Worm (Caenorhabditis elegans) whole organism, L4 larva: ENCODE results near the gene srh-83.
A peak's percentile ranks its signal among the peaks of the same experiment; 100 is the strongest.

Experiments used
- D1046.2 ChIP-seq: fragments of 200-800 bp; sonication (Bioruptor generic); IDR thresholded peaks from 2 replicates; pipeline ENCODE4 v1.3.6; 2022; ENCODE audit warnings: missing genetic modification characterization, missing compliant biosample characterization
- F26F4.8 ChIP-seq: fragments of 200-800 bp; sonication (Bioruptor generic); conservative IDR thresholded peaks from 2 replicates; pipeline ENCODE4 v1.3.6; 2022; ENCODE audit warnings: missing genetic modification characterization, missing compliant biosample characterization
- Y105C5A.15 ChIP-seq: fragments of 200-800 bp; sonication (Bioruptor generic); IDR thresholded peaks from 2 replicates; pipeline ENCODE4 v1.3.6; 2022; ENCODE audit warnings: missing genetic modification characterization, missing compliant biosample characterization
- Y48G9A.11 ChIP-seq: fragments of 200-800 bp; sonication (Bioruptor generic); IDR thresholded peaks from 2 replicates; pipeline ENCODE4 v1.3.6; 2022; ENCODE audit warnings: missing genetic modification reagents, missing genetic modification characterization, missing compliant biosample characterization
- Y5F2A.4 ChIP-seq: fragments of 200-800 bp; sonication (Bioruptor generic); optimal IDR thresholded peaks from 2 replicates; lab custom pipeline; 2018; ENCODE audit warnings: mild to moderate bottlenecking, missing genetic modification characterization, missing compliant biosample characterization
- Y75B8A.6 ChIP-seq: fragments of 200-800 bp; sonication (Bioruptor generic); IDR thresholded peaks from 2 replicates; pipeline ENCODE4 v1.3.6; 2022; ENCODE audit warnings: missing genetic modification reagents, missing genetic modification characterization, missing compliant biosample characterization
- aha-1 ChIP-seq: fragments of 150-350 bp; peaks from one replicate; lab custom pipeline; 2014; ENCODE audit warnings: missing biosample characterization, missing genetic modification characterization
- ama-1 ChIP-seq: fragments of 150-350 bp; optimal IDR thresholded peaks from 2 replicates; lab custom pipeline; 2014; ENCODE audit warnings: inconsistent platforms, mixed read lengths
- arid-1 ChIP-seq: fragments of 200-800 bp; sonication (Bioruptor generic); conservative IDR thresholded peaks from 2 replicates; pipeline ENCODE4 v1.3.6; 2022; ENCODE audit warnings: missing genetic modification reagents, missing genetic modification characterization, missing compliant biosample characterization
- ceh-32 ChIP-seq: sonication (generic microtip); optimal IDR thresholded peaks from 2 replicates; lab custom pipeline; 2016; ENCODE audit warnings: mild to moderate bottlenecking, missing genetic modification characterization, missing compliant biosample characterization; ENCODE audit not compliant: poor library complexity
- ceh-62 ChIP-seq: sonication (generic microtip); optimal IDR thresholded peaks from 2 replicates; lab custom pipeline; 2017; ENCODE audit warnings: missing biosample characterization, missing genetic modification characterization
- ces-1 ChIP-seq: fragments of 150-350 bp; sonication (generic microtip); optimal IDR thresholded peaks from 4 replicates; lab custom pipeline; 2014; ENCODE audit warnings: missing biosample characterization, missing genetic modification reagents, missing genetic modification characterization
- fkh-10 ChIP-seq: fragments of 150-350 bp; optimal IDR thresholded peaks from 2 replicates; lab custom pipeline; 2014; ENCODE audit warnings: missing biosample characterization, missing genetic modification reagents, missing genetic modification characterization
- fos-1 ChIP-seq: fragments of 150-350 bp; optimal IDR thresholded peaks from 2 replicates; lab custom pipeline; 2014; ENCODE audit warnings: missing biosample characterization, missing genetic modification characterization
- hif-1 ChIP-seq, 2 experiments: sonication (generic microtip); optimal IDR thresholded peaks; 2 replicates each; lab custom pipeline; 2016 to 2017; ENCODE audit warnings: missing compliant biosample characterization in 2 of 2, missing genetic modification characterization in 2 of 2, missing genetic modification reagents in 2 of 2, missing genotype in 2 of 2, mild to moderate bottlenecking in 1 of 2
- hlh-11 ChIP-seq: fragments of 200-800 bp; sonication (Bioruptor generic); optimal IDR thresholded peaks from 2 replicates; lab custom pipeline; 2018; ENCODE audit warnings: mild to moderate bottlenecking, missing genetic modification characterization, missing compliant biosample characterization
- hmg-1.1 ChIP-seq: fragments of 200-800 bp; sonication (Bioruptor generic); IDR thresholded peaks from 2 replicates; pipeline ENCODE4 v1.3.6; 2022; ENCODE audit warnings: missing genetic modification reagents, missing genetic modification characterization, missing compliant biosample characterization
- jun-1 ChIP-seq: fragments of 150-350 bp; optimal IDR thresholded peaks from 2 replicates; lab custom pipeline; 2014; ENCODE audit warnings: missing biosample characterization, missing genetic modification reagents, missing genetic modification characterization
- lin-1 ChIP-seq: fragments of 200-800 bp; sonication (Bioruptor generic); IDR thresholded peaks from 2 replicates; pipeline ENCODE4 v1.3.6; 2022; ENCODE audit warnings: missing genetic modification reagents, missing genetic modification characterization, missing compliant biosample characterization
- lin-13 ChIP-seq: fragments of 150-350 bp; optimal IDR thresholded peaks from 2 replicates; lab custom pipeline; 2014; ENCODE audit warnings: missing biosample characterization, missing genetic modification reagents, missing genetic modification characterization
- lir-3 ChIP-seq: sonication (generic microtip); optimal IDR thresholded peaks from 2 replicates; lab custom pipeline; 2016; ENCODE audit warnings: mild to moderate bottlenecking, missing genetic modification characterization, missing compliant biosample characterization
- lsy-2 ChIP-seq, 2 experiments: fragments of 150-350 bp in 1 of 2; sonication (generic microtip) in 1 of 2; optimal IDR thresholded peaks; 2 replicates each; lab custom pipeline; 2014 to 2017; ENCODE audit warnings: missing biosample characterization in 2 of 2, missing genetic modification characterization in 2 of 2
- madf-9 ChIP-seq: fragments of 200-800 bp; sonication (Bioruptor generic); conservative IDR thresholded peaks from 2 replicates; pipeline ENCODE4 v1.3.6; 2022; ENCODE audit warnings: missing genetic modification reagents, missing genetic modification characterization, missing compliant biosample characterization
- mdl-1 ChIP-seq, 2 experiments: fragments of 150-350 bp in 1 of 2; sonication (generic microtip) in 1 of 2; optimal IDR thresholded peaks; 2 replicates each; lab custom pipeline; 2014 to 2017; ENCODE audit warnings: missing biosample characterization in 2 of 2, missing genetic modification characterization in 2 of 2
- mep-1 ChIP-seq: fragments of 150-350 bp; sonication (generic microtip); optimal IDR thresholded peaks from 3 replicates; lab custom pipeline; 2014; ENCODE audit warnings: missing biosample characterization, missing genetic modification characterization
- mes-2 ChIP-seq: sonication (generic microtip); optimal IDR thresholded peaks from 2 replicates; lab custom pipeline; 2016; ENCODE audit warnings: missing genotype, mild to moderate bottlenecking, missing genetic modification characterization, missing compliant biosample characterization; ENCODE audit not compliant: poor library complexity, severe bottlenecking
- nhr-102 ChIP-seq: sonication (generic microtip); optimal IDR thresholded peaks from 2 replicates; lab custom pipeline; 2016; ENCODE audit warnings: mild to moderate bottlenecking, missing genetic modification characterization, moderate library complexity, missing compliant biosample characterization
- nhr-11 ChIP-seq: fragments of 150-350 bp; optimal IDR thresholded peaks from 2 replicates; lab custom pipeline; 2014; ENCODE audit warnings: missing biosample characterization, missing genetic modification characterization
- pqm-1 ChIP-seq: sonication (generic microtip); optimal IDR thresholded peaks from 2 replicates; lab custom pipeline; 2017; ENCODE audit warnings: missing biosample characterization, missing genetic modification characterization
- rbr-2 ChIP-seq: sonication (generic microtip); optimal IDR thresholded peaks from 2 replicates; lab custom pipeline; 2016; ENCODE audit warnings: missing genotype, missing genetic modification characterization, missing compliant biosample characterization
- saeg-2 ChIP-seq: fragments of 200-800 bp; sonication (Bioruptor generic); IDR thresholded peaks from 2 replicates; pipeline ENCODE4 v1.3.6; 2022; ENCODE audit warnings: missing genetic modification reagents, missing genetic modification characterization, missing compliant biosample characterization
- set-16 ChIP-seq: fragments of 200-800 bp; sonication (Bioruptor generic); IDR thresholded peaks from 2 replicates; pipeline ENCODE4 v1.3.6; 2022; ENCODE audit warnings: missing genetic modification reagents, missing genetic modification characterization, missing compliant biosample characterization
- tag-97 ChIP-seq: fragments of 200-800 bp; sonication (Bioruptor generic); IDR thresholded peaks from 2 replicates; pipeline ENCODE4 v1.3.6; 2022; ENCODE audit warnings: missing genetic modification characterization, missing compliant biosample characterization
- unc-62 ChIP-seq, 3 experiments: fragments of 150-350 bp in 1 of 3; sonication (generic microtip); optimal IDR thresholded peaks in 2 of 3; peaks in 1 of 3; 1 replicate in 1 of 3; 2 replicates in 2 of 3; lab custom pipeline; 2014 to 2017; ENCODE audit warnings: missing biosample characterization in 3 of 3, missing genetic modification characterization in 3 of 3, missing genetic modification reagents in 3 of 3, missing genotype in 1 of 3
- zag-1 ChIP-seq: fragments of 150-350 bp; optimal IDR thresholded peaks from 2 replicates; lab custom pipeline; 2014; ENCODE audit warnings: missing biosample characterization, missing genetic modification characterization

Gene srh-83

DNA sequence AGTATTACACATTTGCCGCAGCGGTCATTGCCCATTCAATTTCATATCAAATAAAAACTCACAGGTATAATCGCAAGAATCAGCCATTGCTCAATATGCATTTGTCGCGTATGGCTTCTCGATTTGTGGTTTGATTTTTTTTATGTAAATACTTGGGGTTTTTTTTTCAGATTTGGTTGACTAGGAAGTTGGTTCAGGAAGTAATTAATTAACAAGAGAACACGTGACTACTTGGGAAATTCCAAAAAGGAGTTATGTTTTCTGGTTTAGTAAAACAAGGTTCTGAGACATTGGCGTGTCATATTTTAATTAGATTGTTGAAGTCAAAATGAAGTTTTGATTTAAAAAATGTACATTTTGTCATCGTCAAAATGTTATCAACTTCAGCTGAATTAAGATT, 33.3 kb upstream of the srh-83 start, which contains the start of gene srx-36:
Gene srx-36, minus strand, starts transcription at position 101 of the 400 bp plus-strand sequence.
- no peak for TF ChIP-seq fos-1 (tag; lab: Kevin White, UChicago)
- TF ChIP-seq jun-1 (tag; lab: Kevin White, UChicago): no peak

DNA sequence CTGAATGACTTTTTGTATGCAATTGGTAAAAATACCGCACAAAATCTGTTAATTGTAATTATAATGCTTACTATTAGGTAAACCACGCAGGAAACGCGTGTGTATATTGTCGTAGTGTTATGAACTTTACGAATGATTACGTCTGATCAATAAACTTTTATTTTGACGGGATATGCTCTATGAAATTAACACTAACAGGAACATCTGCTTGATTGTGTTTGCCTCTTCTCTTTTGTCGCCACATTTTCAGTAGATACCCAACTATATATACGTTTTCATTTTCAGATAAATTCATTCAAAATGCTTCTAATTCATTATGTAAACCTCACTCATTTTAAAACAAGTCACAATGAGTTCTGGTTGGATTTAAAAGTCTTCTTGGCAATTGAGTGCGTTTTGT, 32.1 kb upstream of the srh-83 start, which contains the start of gene sre-10:
Gene sre-10, plus strand, starts transcription at position 301 of the 400 bp plus-strand sequence.
- TF ChIP-seq ces-1 (GFP tag; lab: Kevin White, UChicago): no peak
- TF ChIP-seq lsy-2 (tag; optimal IDR thresholded peaks at IDR 0.05; lab: Kevin White, UChicago): no peak
- TF ChIP-seq set-16: no peak
- TF ChIP-seq saeg-2 (GFP tag; lab: Robert Waterston, UW): no peak
- no peak for TF ChIP-seq jun-1 (tag; lab: Kevin White, UChicago)
- no peak for TF ChIP-seq Y48G9A.11 (GFP tag; lab: Robert Waterston, UW)
- TF ChIP-seq Y5F2A.4 (GFP tag; lab: Kevin White, UChicago): no peak
- TF ChIP-seq arid-1 (GFP tag; lab: Robert Waterston, UW): no peak
- TF ChIP-seq rbr-2: no peak
- no peak for TF ChIP-seq Y75B8A.6 (GFP tag; lab: Robert Waterston, UW)
- TF ChIP-seq D1046.2 (GFP tag; lab: Robert Waterston, UW): no peak
- no peak for TF ChIP-seq nhr-102
- no peak for TF ChIP-seq F26F4.8 (GFP tag; lab: Robert Waterston, UW)

DNA sequence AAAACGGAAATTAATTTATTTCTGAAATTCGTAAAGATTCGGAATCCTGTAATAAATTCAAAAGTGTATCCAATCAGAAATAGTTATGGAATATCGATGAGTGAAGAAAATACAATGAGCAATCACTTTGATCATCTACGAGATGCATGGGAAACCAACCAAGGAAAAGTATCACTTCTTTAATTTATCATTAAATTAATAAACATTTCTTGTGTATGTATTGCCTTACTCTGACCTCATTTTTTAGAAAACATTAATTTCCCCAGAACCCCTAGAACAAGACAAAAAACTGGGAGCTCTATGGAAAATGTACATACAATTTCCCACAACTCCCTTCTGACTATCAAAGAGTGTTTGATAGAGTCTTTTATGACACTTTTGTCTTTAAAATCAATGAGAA, 30.3 kb upstream of the srh-83 start, which contains the start of gene F10D2.16:
Gene F10D2.16, plus strand, starts transcription at position 301 of the 400 bp plus-strand sequence.
- TF ChIP-seq mes-2 (tag; lab: Kevin White, UChicago) (no peak), fkh-10 (no peak), aha-1 (tag; lab: Kevin White, UChicago) (no peak), Y105C5A.15 (no peak), ceh-32 (no peak), unc-62 (GFP tag; optimal IDR thresholded peaks at IDR 0.05 in 1 of 2; lab: Kevin White, UChicago) (no peak), unc-62 (tag; optimal IDR thresholded peaks at IDR 0.05; lab: Kevin White, UChicago) (no peak), lin-13 (GFP tag; lab: Kevin White, UChicago) (no peak), fos-1 (tag; lab: Kevin White, UChicago) (no peak), ceh-62 (tag; lab: Kevin White, UChicago) (no peak), mep-1 (no peak), pqm-1 (no peak), tag-97 (GFP tag; lab: Robert Waterston, UW) (no peak), Y75B8A.6 (GFP tag; lab: Robert Waterston, UW) (no peak), nhr-11 (tag; lab: Kevin White, UChicago) (no peak), hlh-11 (no peak), hif-1 (tag; optimal IDR thresholded peaks at IDR 0.05; lab: Kevin White, UChicago) (no peak), madf-9 (GFP tag; lab: Robert Waterston, UW) (no peak), rbr-2 (no peak), hmg-1.1 (no peak)

DNA sequence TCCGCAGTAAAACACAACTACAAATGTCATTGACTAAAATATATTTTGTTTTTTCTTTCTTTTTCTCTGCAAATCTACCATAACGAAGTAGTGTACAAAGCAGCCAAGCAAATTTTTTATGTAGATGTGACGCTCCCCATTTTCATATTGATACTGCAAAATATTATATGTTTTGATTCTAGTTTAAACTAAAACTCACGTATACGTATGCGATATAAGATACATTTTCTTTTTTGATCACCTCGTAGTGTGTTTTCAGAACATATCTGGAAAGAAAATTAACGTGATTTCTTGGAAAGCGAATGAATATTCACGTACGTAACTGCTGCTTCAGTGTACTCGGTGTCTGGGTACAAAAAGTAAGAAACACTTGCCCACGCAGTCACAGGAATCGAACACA, 27.5 kb upstream of the srh-83 start:
- TF ChIP-seq lin-1 (no peak), fkh-10 (no peak), unc-62 (GFP tag; optimal IDR thresholded peaks at IDR 0.05 in 1 of 2; lab: Kevin White, UChicago) (peak in 1 of 2 experiments; percentile 94), unc-62 (tag; optimal IDR thresholded peaks at IDR 0.05; lab: Kevin White, UChicago) (no peak), hlh-11 (no peak), mdl-1 (tag; optimal IDR thresholded peaks at IDR 0.05; lab: Kevin White, UChicago) (no peak), hmg-1.1 (no peak), ama-1 (no peak)

DNA sequence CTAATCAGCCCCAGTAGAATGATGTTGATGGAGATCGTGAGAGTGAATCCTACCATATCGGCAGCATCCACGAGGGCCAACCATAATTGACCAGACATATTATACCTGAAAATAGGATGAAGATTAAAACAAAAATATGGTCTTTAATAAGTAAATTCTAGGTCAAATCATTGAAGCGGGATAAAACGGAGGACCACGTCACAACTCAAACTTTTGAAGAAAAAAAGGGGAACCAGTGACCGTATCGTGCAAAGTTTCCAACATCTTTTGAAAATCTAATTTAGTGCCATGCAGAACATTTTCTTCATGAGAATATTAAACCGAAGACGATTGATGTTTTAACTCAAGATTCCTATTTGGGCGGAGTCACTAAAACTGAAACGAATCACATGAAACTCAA, 26.0 kb upstream of the srh-83 start, which contains the start of gene str-112:
Gene str-112, minus strand, starts transcription at position 101 of the 400 bp plus-strand sequence.
- TF ChIP-seq zag-1 (no peak), lir-3 (no peak), lsy-2 (tag; optimal IDR thresholded peaks at IDR 0.05; lab: Kevin White, UChicago) (no peak)
